5 fruit fly cellular contexts compared by ENCODE assay signal in the genomic region with DNA sequence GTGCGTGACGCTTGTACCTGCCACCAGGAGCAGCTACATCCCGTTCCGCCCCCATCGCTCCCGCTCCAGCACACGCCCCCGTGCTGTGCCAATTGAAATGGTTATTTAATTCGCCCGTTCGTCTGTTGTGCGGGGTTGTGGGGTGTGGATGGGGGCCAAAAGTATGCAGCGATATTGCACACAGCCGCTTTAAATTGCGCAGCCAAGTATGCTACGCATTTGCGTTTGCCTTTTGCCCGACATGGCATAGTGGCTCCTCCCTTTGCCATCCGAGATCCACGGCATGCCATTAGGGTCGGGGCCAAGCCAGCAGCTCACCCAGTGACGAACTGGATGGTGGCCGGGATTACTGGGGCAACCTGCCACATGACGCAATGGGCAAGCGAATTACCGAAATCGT.
TF ChIP-seq lines count a peak whose summit lies in the region.

No protein-coding gene starts in this region.

- TF ChIP-seq CTCF in S2 (optimal IDR thresholded peaks at IDR 0.05; lab: Kevin White, UChicago): peak; percentile 13 to 40
- TF ChIP-seq CTCF in whole organism, embryonic (GFP tag; optimal IDR thresholded peaks at IDR 0.05; lab: Kevin White, UChicago): peak; percentile 44

TF ChIP-seq in whole organism, embryonic, 481 proteins besides CTCF, POLR2A, EP300 and RAD21 (continues in another document):
- TF ChIP-seq Eip74EF (GFP tag; optimal IDR thresholded peaks at IDR 0.05; lab: Kevin White, UChicago) (no peak), CG8290 (GFP tag; optimal IDR thresholded peaks at IDR 0.05; lab: Kevin White, UChicago) (no peak), CG8290 (tag; optimal IDR thresholded peaks at IDR 0.05; lab: Kevin White, UChicago) (peak in 1 of 2 experiments; percentile 37), slbo (GFP tag; IDR thresholded peaks at IDR 0.05; lab: Robert Waterston, UW) (0 out of 2 replicates have a peak, but pooled peaks have one; percentile 15), sens (GFP tag; lab: Kevin White, UChicago) (peak; percentile 44), CG17612 (GFP tag; IDR thresholded peaks at IDR 0.05; lab: Robert Waterston, UW) (peak; percentile 52; the same call in 1 of the 2 replicates), nmo (GFP tag; optimal IDR thresholded peaks at IDR 0.05; lab: Kevin White, UChicago) (no peak), Med (GFP tag; lab: Kevin White, UChicago) (peak; percentile 61), ci (GFP tag; IDR thresholded peaks at IDR 0.05; lab: Robert Waterston, UW) (0 out of 3 replicates have a peak, but pooled peaks have one; percentile 33), HmgZ (tag; optimal IDR thresholded peaks at IDR 0.05; lab: Kevin White, UChicago) (peak; percentile 27), nau (GFP tag; optimal IDR thresholded peaks at IDR 0.05; lab: Kevin White, UChicago) (no peak), Blimp-1 (GFP tag; optimal IDR thresholded peaks at IDR 0.05; lab: Kevin White, UChicago) (no peak), CG9727 (GFP tag; optimal IDR thresholded peaks at IDR 0.05; lab: Kevin White, UChicago) (no peak), vnd (GFP tag; IDR thresholded peaks at IDR 0.05; lab: Robert Waterston, UW; ENCODE audit: partially characterized antibody) (no peak), knrl (GFP tag; IDR thresholded peaks at IDR 0.05; lab: Robert Waterston, UW; ENCODE audit: partially characterized antibody) (no peak), CG2199 (GFP tag; IDR thresholded peaks at IDR 0.05; lab: Robert Waterston, UW) (peak; percentile 86), lola (GFP tag; optimal IDR thresholded peaks at IDR 0.05; lab: Kevin White, UChicago) (peak in 1 of 3 experiments; percentile 46), CG2116 (GFP tag; optimal IDR thresholded peaks at IDR 0.05; lab: Kevin White, UChicago) (no peak), CG11504 (tag; optimal IDR thresholded peaks at IDR 0.05; lab: Kevin White, UChicago) (peak; percentile 20), crol (GFP tag; IDR thresholded peaks at IDR 0.05; lab: Robert Waterston, UW) (peak; percentile 73), CG8478 (optimal IDR thresholded peaks at IDR 0.05; lab: Kevin White, UChicago) (peak; percentile 48)

TF ChIP-seq in whole organism, prepupa, 60 proteins besides CTCF, POLR2A, EP300 and RAD21:
- TF ChIP-seq esn (GFP tag; optimal IDR thresholded peaks at IDR 0.05; lab: Kevin White, UChicago) (no peak), CG1621 (tag; optimal IDR thresholded peaks at IDR 0.05; lab: Kevin White, UChicago) (no peak), Eip75B (GFP tag; optimal IDR thresholded peaks at IDR 0.05; lab: Kevin White, UChicago) (no peak), OdsH (GFP tag; optimal IDR thresholded peaks at IDR 0.05; lab: Kevin White, UChicago) (no peak), ss (GFP tag; optimal IDR thresholded peaks at IDR 0.05; lab: Kevin White, UChicago) (peak in 1 of 2 experiments; percentile 17), salr (GFP tag; optimal IDR thresholded peaks at IDR 0.05; lab: Kevin White, UChicago) (no peak), svp (GFP tag; lab: Kevin White, UChicago) (peak; percentile 53), Ets21C (GFP tag; optimal IDR thresholded peaks at IDR 0.05; lab: Kevin White, UChicago) (no peak), CG8119 (GFP tag; IDR thresholded peaks at IDR 0.05; lab: Robert Waterston, UW) (no peak), CG6276 (GFP tag; optimal IDR thresholded peaks at IDR 0.05; lab: Kevin White, UChicago) (no peak), CG8319 (GFP tag; optimal IDR thresholded peaks at IDR 0.05; lab: Kevin White, UChicago) (no peak), Eip78C (GFP tag; lab: Kevin White, UChicago) (peak; percentile 45), pdm3 (GFP tag; optimal IDR thresholded peaks at IDR 0.05; lab: Kevin White, UChicago) (no peak), CG32006 (GFP tag; optimal IDR thresholded peaks at IDR 0.05; lab: Kevin White, UChicago) (no peak)

TF ChIP-seq in whole organism, pupa, 21 proteins besides CTCF, POLR2A, EP300 and RAD21:
- TF ChIP-seq CG4496 (GFP tag; IDR thresholded peaks at IDR 0.05; lab: Robert Waterston, UW) (peak; percentile 61; the same call in 2 of the 3 replicates), CG12605 (GFP tag; IDR thresholded peaks at IDR 0.05; lab: Robert Waterston, UW) (no peak)

TF ChIP-seq in whole organism, wandering third instar larva, 38 proteins besides CTCF, POLR2A, EP300 and RAD21:
- TF ChIP-seq N (GFP tag; optimal IDR thresholded peaks at IDR 0.05; lab: Kevin White, UChicago) (peak; percentile 87), Hnf4 (GFP tag; optimal IDR thresholded peaks at IDR 0.05; lab: Kevin White, UChicago) (no peak), Mio (GFP tag; optimal IDR thresholded peaks at IDR 0.05; lab: Kevin White, UChicago) (no peak), Hr78 (GFP tag; optimal IDR thresholded peaks at IDR 0.05; lab: Kevin White, UChicago) (peak; percentile 35), Myc (optimal IDR thresholded peaks at IDR 0.05; lab: Kevin White, UChicago) (peak; percentile 83), woc (GFP tag; optimal IDR thresholded peaks at IDR 0.05; lab: Kevin White, UChicago) (no peak)
